Worm (Caenorhabditis elegans): ENCODE data around the gene C35C5.10.

- no peak for TF ChIP-seq zag-1 (tag; optimal IDR thresholded peaks at IDR 0.05)
- TF ChIP-seq lsy-2 (tag; optimal IDR thresholded peaks at IDR 0.05), result no peak
- no peak for TF ChIP-seq irx-1 (tag; optimal IDR thresholded peaks at IDR 0.05)
- TF ChIP-seq ama-1 (optimal IDR thresholded peaks at IDR 0.05), result no peak
- no peak for TF ChIP-seq mdl-1 (tag; optimal IDR thresholded peaks at IDR 0.05)
- TF ChIP-seq lin-39 (tag; optimal IDR thresholded peaks at IDR 0.05), result no peak
- TF ChIP-seq nhr-237 (tag; optimal IDR thresholded peaks at IDR 0.05), result no peak
Observed at ce11 chrX:11598839-11599238, 42.8 kb downstream of the C35C5.10 start.
